Worm (Caenorhabditis elegans) whole organism, L2 larva: Measurements from ENCODE around the gene chtb-2.
A peak's percentile ranks its signal among the peaks of the same experiment; 100 is the strongest.

ENCODE experiments used
- C34F6.9 ChIP-seq: fragments of 150-350 bp; optimal IDR thresholded peaks from 2 replicates; lab custom pipeline; 2014; ENCODE audit warnings: missing biosample characterization, missing genetic modification characterization
- aly-2 ChIP-seq: fragments of 150-350 bp; optimal IDR thresholded peaks from 2 replicates; lab custom pipeline; 2014; ENCODE audit warnings: missing biosample characterization, missing genetic modification characterization
- ama-1 ChIP-seq: fragments of 150-350 bp; optimal IDR thresholded peaks from 2 replicates; lab custom pipeline; 2018; ENCODE audit warnings: inconsistent platforms
- blmp-1 ChIP-seq: sonication (generic microtip); optimal IDR thresholded peaks from 2 replicates; lab custom pipeline; 2017; ENCODE audit warnings: missing genetic modification characterization, mild to moderate bottlenecking, missing compliant biosample characterization, antibody characterized with exemption, moderate library complexity; ENCODE audit not compliant: insufficient read depth
- ceh-82 ChIP-seq: fragments of 150-350 bp; optimal IDR thresholded peaks from 2 replicates; lab custom pipeline; 2014; ENCODE audit warnings: missing biosample characterization, missing genetic modification characterization
- crh-2 ChIP-seq: sonication (generic microtip); optimal IDR thresholded peaks from 2 replicates; lab custom pipeline; 2017; ENCODE audit warnings: missing biosample characterization, missing genetic modification characterization
- elt-3 ChIP-seq: sonication (generic microtip); optimal IDR thresholded peaks from 2 replicates; lab custom pipeline; 2017; ENCODE audit warnings: missing biosample characterization, missing genetic modification characterization
- fos-1 ChIP-seq: fragments of 150-350 bp; optimal IDR thresholded peaks from 2 replicates; lab custom pipeline; 2014; ENCODE audit warnings: missing biosample characterization, missing genetic modification characterization
- gmeb-1 ChIP-seq: fragments of 150-350 bp; optimal IDR thresholded peaks from 2 replicates; lab custom pipeline; 2014; ENCODE audit warnings: missing biosample characterization, missing genetic modification characterization
- lin-39 ChIP-seq: fragments of 150-350 bp; optimal IDR thresholded peaks from 2 replicates; lab custom pipeline; 2014; ENCODE audit warnings: missing biosample characterization, missing genetic modification reagents, missing genetic modification characterization
- lsy-2 ChIP-seq, 2 experiments: fragments of 150-350 bp in 1 of 2; sonication (generic microtip) in 1 of 2; optimal IDR thresholded peaks; 2 replicates each; lab custom pipeline; 2014 to 2017; ENCODE audit warnings: missing biosample characterization in 2 of 2, missing genetic modification characterization in 2 of 2
- mab-5 ChIP-seq: fragments of 150-350 bp; optimal IDR thresholded peaks from 2 replicates; lab custom pipeline; 2014; ENCODE audit warnings: missing biosample characterization, missing genetic modification characterization
- mbf-1 ChIP-seq: sonication (generic microtip); optimal IDR thresholded peaks from 2 replicates; lab custom pipeline; 2017; ENCODE audit warnings: missing biosample characterization, missing genetic modification characterization
- mdl-1 ChIP-seq, 2 experiments: fragments of 150-350 bp in 1 of 2; sonication (generic microtip) in 1 of 2; optimal IDR thresholded peaks; 2 replicates each; lab custom pipeline; 2017; ENCODE audit warnings: missing biosample characterization in 2 of 2, missing genetic modification characterization in 2 of 2
- nhr-10 ChIP-seq: sonication (generic microtip); optimal IDR thresholded peaks from 2 replicates; lab custom pipeline; 2017; ENCODE audit warnings: missing biosample characterization, missing genetic modification characterization
- nhr-11 ChIP-seq: fragments of 150-350 bp; optimal IDR thresholded peaks from 2 replicates; lab custom pipeline; 2014; ENCODE audit warnings: missing biosample characterization, missing genetic modification characterization
- nhr-12 ChIP-seq: fragments of 150-350 bp; optimal IDR thresholded peaks from 2 replicates; lab custom pipeline; 2014; ENCODE audit warnings: missing biosample characterization, missing genetic modification characterization
- nhr-129 ChIP-seq: fragments of 150-350 bp; optimal IDR thresholded peaks from 2 replicates; lab custom pipeline; 2014; ENCODE audit warnings: missing biosample characterization, missing genetic modification characterization
- nhr-21 ChIP-seq: fragments of 150-350 bp; optimal IDR thresholded peaks from 2 replicates; lab custom pipeline; 2014; ENCODE audit warnings: missing biosample characterization, missing genetic modification characterization
- nhr-23 ChIP-seq: fragments of 150-350 bp; optimal IDR thresholded peaks from 2 replicates; lab custom pipeline; 2014; ENCODE audit warnings: missing biosample characterization, missing genetic modification reagents, missing genetic modification characterization
- nhr-25 ChIP-seq: fragments of 150-350 bp; sonication (generic microtip); optimal IDR thresholded peaks from 3 replicates; lab custom pipeline; 2014; ENCODE audit warnings: missing biosample characterization, missing genetic modification characterization
- nhr-6 ChIP-seq: fragments of 150-350 bp; optimal IDR thresholded peaks from 2 replicates; lab custom pipeline; 2014; ENCODE audit warnings: missing biosample characterization, missing genetic modification characterization
- peb-1 ChIP-seq: fragments of 150-350 bp; optimal IDR thresholded peaks from 2 replicates; lab custom pipeline; 2014; ENCODE audit warnings: missing biosample characterization, missing genetic modification characterization
- sem-4 ChIP-seq: fragments of 150-350 bp; optimal IDR thresholded peaks from 2 replicates; lab custom pipeline; 2014; ENCODE audit warnings: missing biosample characterization, missing genetic modification reagents, missing genetic modification characterization
- sma-3 ChIP-seq: sonication (generic microtip); optimal IDR thresholded peaks from 2 replicates; lab custom pipeline; 2016; ENCODE audit warnings: missing genetic modification reagents, missing genetic modification characterization, missing compliant biosample characterization
- sma-9 ChIP-seq, 2 experiments: fragments of 150-350 bp in 1 of 2; sonication (generic microtip) in 1 of 2; optimal IDR thresholded peaks; 2 replicates each; lab custom pipeline; 2014 to 2016; ENCODE audit warnings: missing genetic modification characterization in 2 of 2, mild to moderate bottlenecking in 1 of 2, missing biosample characterization in 1 of 2, missing compliant biosample characterization in 1 of 2, missing genetic modification reagents in 1 of 2, moderate library complexity in 1 of 2
- snpc-4 ChIP-seq: fragments of 150-350 bp; optimal IDR thresholded peaks from 2 replicates; lab custom pipeline; 2014; ENCODE audit warnings: missing biosample characterization, missing genetic modification characterization
- unc-39 ChIP-seq: fragments of 150-350 bp; optimal IDR thresholded peaks from 2 replicates; lab custom pipeline; 2014; ENCODE audit warnings: missing biosample characterization, missing genetic modification characterization
- unc-55 ChIP-seq: fragments of 150-350 bp; sonication (generic microtip); optimal IDR thresholded peaks from 3 replicates; lab custom pipeline; 2014; ENCODE audit warnings: missing biosample characterization, missing genetic modification reagents, missing genetic modification characterization
- unc-62 ChIP-seq: fragments of 150-350 bp; optimal IDR thresholded peaks from 2 replicates; lab custom pipeline; 2014; ENCODE audit warnings: missing biosample characterization, missing genetic modification reagents, missing genetic modification characterization
- ztf-1 ChIP-seq: fragments of 200-800 bp; sonication (Bioruptor generic); conservative IDR thresholded peaks from 2 replicates; pipeline ENCODE4 v1.3.6; 2022; ENCODE audit warnings: missing genetic modification characterization, missing compliant biosample characterization
- ztf-11 ChIP-seq: sonication (generic microtip); optimal IDR thresholded peaks from 2 replicates; lab custom pipeline; 2017; ENCODE audit warnings: missing biosample characterization, missing genetic modification characterization

The chtb-2 gene

ce11 chrIII:6482918-6483317 lies at the start of gene chtb-2:
Gene chtb-2, plus strand, starts transcription at chrIII:6483218.
- TF ChIP-seq crh-2 (tag; lab: Kevin White, UChicago): no peak
- TF ChIP-seq sma-3 (GFP tag; lab: Kevin White, UChicago): no peak
- TF ChIP-seq ztf-1 (GFP tag; lab: Robert Waterston, UW): no peak
- no peak for TF ChIP-seq nhr-23 (tag; lab: Kevin White, UChicago)
- TF ChIP-seq fos-1 (tag; lab: Kevin White, UChicago): no peak
- no peak for TF ChIP-seq lin-39 (tag; lab: Kevin White, UChicago)
- TF ChIP-seq aly-2 (tag; lab: Kevin White, UChicago): no peak
- no peak for TF ChIP-seq mdl-1 (tag; optimal IDR thresholded peaks at IDR 0.05; lab: Kevin White, UChicago)
- TF ChIP-seq nhr-21 (tag; lab: Kevin White, UChicago): no peak
- no peak for TF ChIP-seq peb-1 (tag; lab: Kevin White, UChicago)
- TF ChIP-seq blmp-1 (tag; lab: Kevin White, UChicago): no peak
- TF ChIP-seq unc-55 (GFP tag; lab: Kevin White, UChicago): no peak
- TF ChIP-seq sem-4: no peak
- no peak for TF ChIP-seq mbf-1
- no peak for TF ChIP-seq ama-1 (lab: Kevin White, UChicago)
- TF ChIP-seq unc-62 (GFP tag; lab: Kevin White, UChicago): no peak

- no peak for TF ChIP-seq ztf-11 (tag; lab: Kevin White, UChicago)
- TF ChIP-seq mab-5 (tag; lab: Kevin White, UChicago): no peak
- TF ChIP-seq mbf-1: no peak
- TF ChIP-seq nhr-25 (tag; lab: Kevin White, UChicago): no peak
- no peak for TF ChIP-seq nhr-10 (tag; lab: Kevin White, UChicago)
- no peak for TF ChIP-seq crh-2 (tag; lab: Kevin White, UChicago)
- no peak for TF ChIP-seq unc-39
- TF ChIP-seq, all 48 proteins: peak for 0
These were observed 46.7 kb upstream of the chtb-2 start, which contains the start of gene C05D11.1 for ce11 chrIII:6436308-6436707. Gene C05D11.1, plus strand, starts transcription at chrIII:6436608.

- TF ChIP-seq nhr-11 (tag; lab: Kevin White, UChicago) (no peak), unc-62 (GFP tag; lab: Kevin White, UChicago) (no peak), C34F6.9 (tag; lab: Kevin White, UChicago) (no peak), nhr-129 (tag; lab: Kevin White, UChicago) (no peak), unc-39 (no peak), snpc-4 (tag; lab: Kevin White, UChicago) (no peak), nhr-6 (tag; lab: Kevin White, UChicago) (no peak), ceh-82 (no peak), nhr-21 (tag; lab: Kevin White, UChicago) (no peak), gmeb-1 (tag; lab: Kevin White, UChicago) (no peak), mab-5 (tag; lab: Kevin White, UChicago) (no peak), mdl-1 (tag; optimal IDR thresholded peaks at IDR 0.05; lab: Kevin White, UChicago) (no peak), nhr-23 (tag; lab: Kevin White, UChicago) (no peak), lsy-2 (tag; optimal IDR thresholded peaks at IDR 0.05; lab: Kevin White, UChicago) (no peak)
These were observed 43.2 kb upstream of the chtb-2 start for ce11 chrIII:6439854-6440253.

ce11 chrIII:6442305-6443125 lies 40.5 kb upstream of the chtb-2 start, which contains the start of gene mel-32:
Gene mel-32, minus strand, starts transcription at chrIII:6443000.
- TF ChIP-seq lsy-2 (tag; optimal IDR thresholded peaks at IDR 0.05; lab: Kevin White, UChicago) (peak in 1 of 2 experiments; percentile 49), sma-3 (GFP tag; lab: Kevin White, UChicago) (peak; percentile 2), ama-1 (lab: Kevin White, UChicago) (peak; percentile 31), fos-1 (tag; lab: Kevin White, UChicago) (peak; percentile 22), unc-39 (no peak), nhr-12 (tag; lab: Kevin White, UChicago) (no peak), blmp-1 (tag; lab: Kevin White, UChicago) (peak; percentile 21), crh-2 (tag; lab: Kevin White, UChicago) (peak; percentile 16), sma-9 (GFP tag; optimal IDR thresholded peaks at IDR 0.05; lab: Kevin White, UChicago) (peak; percentile 22), sma-9 (tag; optimal IDR thresholded peaks at IDR 0.05; lab: Kevin White, UChicago) (no peak), elt-3 (no peak)
